Fruit fly (Drosophila melanogaster): Measurements from ENCODE around the gene Nt5a.

Nt5a gene

DNA sequence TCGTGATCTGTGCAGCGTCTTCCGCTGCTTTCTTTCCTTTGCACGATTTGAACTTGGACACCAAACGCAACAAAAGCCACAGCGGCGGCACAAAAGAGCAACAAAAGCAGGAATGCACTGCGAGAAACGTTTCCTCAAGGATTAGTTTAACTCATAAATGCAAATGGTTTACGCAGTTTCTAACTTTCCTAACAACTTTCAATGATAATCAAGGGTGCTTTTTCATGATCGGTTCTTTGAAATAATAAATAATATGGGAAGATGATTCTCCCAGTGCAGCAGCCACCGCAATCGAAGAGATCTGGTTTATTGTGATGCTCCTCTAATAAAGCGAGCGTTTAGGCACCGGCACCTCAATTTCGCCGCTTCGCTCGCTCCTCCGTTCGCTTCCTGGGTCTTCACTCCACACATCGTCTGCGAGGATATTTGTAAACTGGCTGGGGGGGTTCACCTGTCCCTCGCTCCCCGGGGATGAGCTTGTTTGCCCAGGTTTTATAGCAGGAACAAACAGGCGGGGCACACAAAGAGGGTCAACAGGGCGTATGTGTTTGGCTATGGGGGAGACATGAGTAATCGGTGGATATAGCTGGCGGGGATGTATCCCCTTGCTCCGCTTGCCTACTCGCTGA is 12.0 kb upstream of the Nt5a start (continued):
- TF ChIP-seq hkb (optimal IDR thresholded peaks at IDR 0.05) (no peak), hkb (GFP tag; IDR thresholded peaks at IDR 0.05) (peak; percentile 90), D19A (tag; optimal IDR thresholded peaks at IDR 0.05) (peak; percentile 77), Dip3 (GFP tag; optimal IDR thresholded peaks at IDR 0.05) (peak; percentile 47), CG6654 (GFP tag; optimal IDR thresholded peaks at IDR 0.05) (peak; percentile 51), pan (optimal IDR thresholded peaks at IDR 0.05) (no peak), pan (GFP tag; optimal IDR thresholded peaks at IDR 0.05 in 1 of 2, IDR thresholded peaks at IDR 0.05 in 1 of 2) (peak in 1 of 2 experiments; percentile 82), slou (GFP tag; optimal IDR thresholded peaks at IDR 0.05) (peak; percentile 22), maf-S (GFP tag; optimal IDR thresholded peaks at IDR 0.05) (peak; percentile 46), Sin3A (optimal IDR thresholded peaks at IDR 0.05) (no peak), scrt (GFP tag; optimal IDR thresholded peaks at IDR 0.05) (peak; percentile 54), esg (GFP tag; conservative IDR thresholded peaks at IDR 0.05) (peak; percentile 74), CG14710 (tag; optimal IDR thresholded peaks at IDR 0.05) (peak; percentile 73), CG4820 (GFP tag; optimal IDR thresholded peaks at IDR 0.05) (peak; percentile 80), lmd (GFP tag; IDR thresholded peaks at IDR 0.05) (peak; percentile 74; the same call in 1 of the 2 replicates), Doc2 (GFP tag; IDR thresholded peaks at IDR 0.05) (no peak), dmrt11E (tag; optimal IDR thresholded peaks at IDR 0.05) (peak; percentile 68), Sry-δ (GFP tag; optimal IDR thresholded peaks at IDR 0.05) (peak; percentile 22), chif (GFP tag; optimal IDR thresholded peaks at IDR 0.05) (peak; percentile 79 to 83), Bdp1 (GFP tag; optimal IDR thresholded peaks at IDR 0.05) (peak; percentile 61), CG4282 (GFP tag; optimal IDR thresholded peaks at IDR 0.05) (no peak), chn (GFP tag; optimal IDR thresholded peaks at IDR 0.05) (peak; percentile 78), Dfd (GFP tag; optimal IDR thresholded peaks at IDR 0.05) (no peak), vfl (GFP tag; optimal IDR thresholded peaks at IDR 0.05) (no peak), tup (GFP tag; optimal IDR thresholded peaks at IDR 0.05) (no peak), CG10654 (GFP tag; optimal IDR thresholded peaks at IDR 0.05) (peak; percentile 77), CG11247 (GFP tag; IDR thresholded peaks at IDR 0.05) (peak; percentile 66), CG6765 (GFP tag; optimal IDR thresholded peaks at IDR 0.05) (no peak), Neu2 (GFP tag; optimal IDR thresholded peaks at IDR 0.05; ENCODE audit: borderline replicate concordance) (no peak), Kr (GFP tag; optimal IDR thresholded peaks at IDR 0.05) (no peak), MTF-1 (GFP tag; optimal IDR thresholded peaks at IDR 0.05; ENCODE audit: borderline replicate concordance) (peak; percentile 58), CG16815 (GFP tag; optimal IDR thresholded peaks at IDR 0.05) (peak; percentile 32), CG33213 (GFP tag; optimal IDR thresholded peaks at IDR 0.05) (peak; percentile 66), Ets97D (GFP tag; optimal IDR thresholded peaks at IDR 0.05) (no peak), Hr39 (optimal IDR thresholded peaks at IDR 0.05) (no peak), CG10147 (GFP tag; optimal IDR thresholded peaks at IDR 0.05) (peak; percentile 44), CG10565 (GFP tag; optimal IDR thresholded peaks at IDR 0.05) (peak; percentile 39), Oaz (GFP tag; IDR thresholded peaks at IDR 0.05) (peak; percentile 36; the same call in 1 of the 2 replicates), Scr (GFP tag; IDR thresholded peaks at IDR 0.05; ENCODE audit: partially characterized antibody) (no peak), GATAe (GFP tag; conservative IDR thresholded peaks at IDR 0.05) (no peak), dimm (GFP tag; IDR thresholded peaks at IDR 0.05) (peak; percentile 74), CG11398 (GFP tag; optimal IDR thresholded peaks at IDR 0.05) (no peak), HLH4C (GFP tag; IDR thresholded peaks at IDR 0.05; ENCODE audit: partially characterized antibody) (no peak), CG17361 (GFP tag; IDR thresholded peaks at IDR 0.05) (peak; percentile 79), CG14014 (GFP tag; IDR thresholded peaks at IDR 0.05) (peak; percentile 42; the same call in 1 of the 2 replicates), BEAF-32 (GFP tag; optimal IDR thresholded peaks at IDR 0.05) (no peak), CG32772 (GFP tag; IDR thresholded peaks at IDR 0.05) (peak; percentile 86), CG18262 (tag; optimal IDR thresholded peaks at IDR 0.05) (peak; percentile 82), CHES-1-like (GFP tag; optimal IDR thresholded peaks at IDR 0.05) (peak; percentile 33), en (GFP tag; optimal IDR thresholded peaks at IDR 0.05) (peak; percentile 49), Abd-B (GFP tag; optimal IDR thresholded peaks at IDR 0.05) (peak; percentile 74)
